Fruit fly (Drosophila melanogaster): ENCODE results near the gene CG5276.

CG5276 gene

dm6 chr3R:11431395-11431977 lies at the start of gene CG5276, which contains the start of gene RpL24-like (continued):
- TF ChIP-seq CG18619 (GFP tag; optimal IDR thresholded peaks at IDR 0.05), result no peak
- TF ChIP-seq unpg (GFP tag; optimal IDR thresholded peaks at IDR 0.05), result no peak
- TF ChIP-seq en (GFP tag; optimal IDR thresholded peaks at IDR 0.05), result no peak
- no peak for TF ChIP-seq D19B (GFP tag; optimal IDR thresholded peaks at IDR 0.05)
- TF ChIP-seq CG1647 (GFP tag; optimal IDR thresholded peaks at IDR 0.05), result no peak
- TF ChIP-seq scrt (GFP tag; optimal IDR thresholded peaks at IDR 0.05), result no peak
- TF ChIP-seq CG5953 (GFP tag; IDR thresholded peaks at IDR 0.05), result no peak
- TF ChIP-seq Gug (GFP tag; IDR thresholded peaks at IDR 0.05), result no peak
- TF ChIP-seq CG10979 (tag; optimal IDR thresholded peaks at IDR 0.05), result peak; percentile 11
- peak; percentile 53; the same call in 1 of the 3 replicates for TF ChIP-seq knrl (GFP tag; IDR thresholded peaks at IDR 0.05; ENCODE audit: partially characterized antibody)
- peak; percentile 54 for TF ChIP-seq HmgZ (tag; optimal IDR thresholded peaks at IDR 0.05)
- TF ChIP-seq CG6813 (GFP tag; optimal IDR thresholded peaks at IDR 0.05), result no peak
- TF ChIP-seq CG8478 (optimal IDR thresholded peaks at IDR 0.05), result no peak
- TF ChIP-seq CG34376 (GFP tag; optimal IDR thresholded peaks at IDR 0.05), result no peak
- TF ChIP-seq sug (tag; optimal IDR thresholded peaks at IDR 0.05), result peak; percentile 57
- no peak for TF ChIP-seq Eip74EF (GFP tag; optimal IDR thresholded peaks at IDR 0.05)
- TF ChIP-seq CG13894 (tag; optimal IDR thresholded peaks at IDR 0.05), result no peak
- peak; percentile 60 for TF ChIP-seq twi (tag; optimal IDR thresholded peaks at IDR 0.05)
- TF ChIP-seq CG6272 (GFP tag; IDR thresholded peaks at IDR 0.05), result no peak
- TF ChIP-seq Mes4 (GFP tag; optimal IDR thresholded peaks at IDR 0.05), result no peak
- TF ChIP-seq CG11093 (GFP tag; IDR thresholded peaks at IDR 0.05), result no peak
- TF ChIP-seq tap (tag; optimal IDR thresholded peaks at IDR 0.05), result no peak
- no peak for TF ChIP-seq CG3407 (GFP tag; optimal IDR thresholded peaks at IDR 0.05)
- TF ChIP-seq CG31388 (GFP tag; optimal IDR thresholded peaks at IDR 0.05), result no peak
- no peak for TF ChIP-seq nau (GFP tag; optimal IDR thresholded peaks at IDR 0.05)
- peak; percentile 84 for TF ChIP-seq Sry-β (GFP tag; optimal IDR thresholded peaks at IDR 0.05)
- no peak for TF ChIP-seq Asciz (GFP tag; optimal IDR thresholded peaks at IDR 0.05)
- no peak for TF ChIP-seq CG13123 (GFP tag; optimal IDR thresholded peaks at IDR 0.05)
- no peak for TF ChIP-seq lilli (GFP tag; optimal IDR thresholded peaks at IDR 0.05)
- no peak for TF ChIP-seq CTCF (GFP tag; optimal IDR thresholded peaks at IDR 0.05)
- TF ChIP-seq Jarid2 (GFP tag; optimal IDR thresholded peaks at IDR 0.05), result no peak
- no peak for TF ChIP-seq trh (GFP tag; optimal IDR thresholded peaks at IDR 0.05)
- no peak for TF ChIP-seq aop (GFP tag; IDR thresholded peaks at IDR 0.05)
- no peak for TF ChIP-seq crc (GFP tag; optimal IDR thresholded peaks at IDR 0.05)
- peak; percentile 54 for TF ChIP-seq row (GFP tag; IDR thresholded peaks at IDR 0.05)
- peak; percentile 9 for TF ChIP-seq Nf-YB (GFP tag; optimal IDR thresholded peaks at IDR 0.05)
- TF ChIP-seq CG7271 (tag; optimal IDR thresholded peaks at IDR 0.05), result no peak
- 0 out of 2 replicates have a peak, but pooled peaks have one; percentile 18 for TF ChIP-seq CG42726 (GFP tag; IDR thresholded peaks at IDR 0.05; ENCODE audit: partially characterized antibody)
- no peak for TF ChIP-seq psq (GFP tag; optimal IDR thresholded peaks at IDR 0.05)
- 0 out of 2 replicates have a peak, but pooled peaks have one; percentile 16 for TF ChIP-seq CG2129 (GFP tag; IDR thresholded peaks at IDR 0.05; ENCODE audit: partially characterized antibody)
- no peak for TF ChIP-seq HmgD (GFP tag; optimal IDR thresholded peaks at IDR 0.05)
- TF ChIP-seq bbx (GFP tag; IDR thresholded peaks at IDR 0.05; ENCODE audit: partially characterized antibody), result peak; percentile 34; the same call in 1 of the 2 replicates
- no peak for TF ChIP-seq CG15073 (GFP tag; optimal IDR thresholded peaks at IDR 0.05)
- TF ChIP-seq CG8765 (GFP tag; IDR thresholded peaks at IDR 0.05), result no peak
- TF ChIP-seq Mrtf (GFP tag; IDR thresholded peaks at IDR 0.05), result no peak
- TF ChIP-seq dmrt11E (tag; optimal IDR thresholded peaks at IDR 0.05), result peak; percentile 0
- TF ChIP-seq trem (tag; optimal IDR thresholded peaks at IDR 0.05), result peak; percentile 80
- TF ChIP-seq jing (GFP tag; optimal IDR thresholded peaks at IDR 0.05), result no peak
- TF ChIP-seq Dref (GFP tag; IDR thresholded peaks at IDR 0.05), result peak; percentile 80
- TF ChIP-seq nerfin-2 (GFP tag; IDR thresholded peaks at IDR 0.05; ENCODE audit: partially characterized antibody), result no peak
- TF ChIP-seq GATAe (GFP tag; conservative IDR thresholded peaks at IDR 0.05), result no peak

Measured in whole organism, embryonic.